Fruit fly (Drosophila melanogaster) whole organism, prepupa: ENCODE data around the gene Etl1.
A peak's percentile ranks its signal among the peaks of the same experiment; 100 is the strongest.

Experiments used
- CG31627 ChIP-seq: fragments of 200-800 bp; sonication (Bioruptor generic); optimal IDR thresholded peaks from 3 replicates; lab custom pipeline; 2016; ENCODE audit warnings: missing biosample characterization, missing genetic modification characterization
- CG9139 ChIP-seq: fragments of 200-800 bp; sonication (Bioruptor generic); optimal IDR thresholded peaks from 3 replicates; lab custom pipeline; 2017; ENCODE audit warnings: missing biosample characterization, mild to moderate bottlenecking, missing genetic modification characterization
- Eip78C ChIP-seq: fragments of 200-800 bp; sonication (Bioruptor generic); peaks from one replicate; lab custom pipeline; 2016; ENCODE audit warnings: missing biosample characterization, missing genetic modification characterization
- Ets21C ChIP-seq: fragments of 200-800 bp; sonication (Bioruptor generic); optimal IDR thresholded peaks from 3 replicates; lab custom pipeline; 2016; ENCODE audit warnings: missing biosample characterization, missing genetic modification characterization
- Gug ChIP-seq: fragments of 200-800 bp; sonication (Bioruptor generic); IDR thresholded peaks from 2 replicates; pipeline ENCODE4 v1.3.6; 2022; ENCODE audit warnings: missing biosample characterization, missing genetic modification characterization
- OdsH ChIP-seq: fragments of 200-800 bp; sonication (Bioruptor generic); optimal IDR thresholded peaks from 3 replicates; lab custom pipeline; 2016; ENCODE audit warnings: missing biosample characterization, missing genetic modification characterization
- Sox102F ChIP-seq: fragments of 200-800 bp; sonication (Bioruptor generic); optimal IDR thresholded peaks from 2 replicates; lab custom pipeline; 2016; ENCODE audit warnings: missing biosample characterization, mild to moderate bottlenecking, missing genetic modification characterization
- cyc ChIP-seq: fragments of 200-800 bp; sonication (Bioruptor generic); optimal IDR thresholded peaks from 3 replicates; lab custom pipeline; 2016; ENCODE audit warnings: missing biosample characterization, missing genetic modification characterization
- dsx ChIP-seq: fragments of 200-800 bp; optimal IDR thresholded peaks from 3 replicates; lab custom pipeline; 2019; ENCODE audit warnings: missing biosample characterization, mild to moderate bottlenecking, missing genetic modification characterization, moderate library complexity; ENCODE audit not compliant: poor library complexity, severe bottlenecking
- fd85E ChIP-seq: fragments of 200-800 bp; sonication (Bioruptor generic); optimal IDR thresholded peaks from 3 replicates; lab custom pipeline; 2016; ENCODE audit warnings: missing biosample characterization, missing genetic modification characterization
- lz ChIP-seq: fragments of 200-800 bp; sonication (Bioruptor generic); optimal IDR thresholded peaks from 3 replicates; lab custom pipeline; 2016; ENCODE audit warnings: missing biosample characterization, missing genetic modification characterization
- pdm3 ChIP-seq: fragments of 200-800 bp; sonication (Bioruptor generic); optimal IDR thresholded peaks from 3 replicates; lab custom pipeline; 2016; ENCODE audit warnings: missing biosample characterization, missing genetic modification characterization

DNA sequence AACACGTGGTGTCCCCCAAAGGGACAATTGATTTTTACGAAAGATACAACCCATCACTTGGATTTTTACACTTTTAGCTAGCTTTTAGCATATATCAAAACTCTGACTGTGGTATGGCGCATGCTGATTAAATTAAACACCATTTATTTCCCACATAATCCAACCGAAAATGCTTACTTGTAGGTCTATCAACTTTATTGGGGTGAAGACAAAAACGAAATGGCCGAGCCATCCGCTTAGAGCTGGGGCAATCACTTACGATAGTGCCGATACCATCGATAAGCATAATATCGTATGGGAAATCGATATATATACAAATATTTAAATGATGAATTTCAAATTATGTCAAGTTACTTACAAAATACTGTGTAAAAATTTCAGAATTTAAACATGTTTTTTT, 15.1 kb downstream of the Etl1 start, which contains the start of gene RpS2:
- no peak for TF ChIP-seq pdm3 (GFP tag; lab: Kevin White, UChicago)
- no peak for TF ChIP-seq lz (GFP tag; lab: Kevin White, UChicago)
- TF ChIP-seq Ets21C (GFP tag; lab: Kevin White, UChicago) = peak; percentile 26
- TF ChIP-seq CG31627 (GFP tag; lab: Kevin White, UChicago) = peak; percentile 24
- no peak for TF ChIP-seq Gug
- TF ChIP-seq Sox102F (GFP tag; lab: Kevin White, UChicago) = peak; percentile 58
- TF ChIP-seq Eip78C (GFP tag; lab: Kevin White, UChicago) = peak; percentile 79
- no peak for TF ChIP-seq fd85E (GFP tag; lab: Kevin White, UChicago)
- TF ChIP-seq OdsH (GFP tag; lab: Kevin White, UChicago) = peak; percentile 28
- TF ChIP-seq cyc (GFP tag; lab: Kevin White, UChicago) = peak; percentile 1
- no peak for TF ChIP-seq CG9139 (GFP tag; lab: Kevin White, UChicago)
- TF ChIP-seq dsx (GFP tag; lab: Kevin White, UChicago) = no peak
